Fruit fly (Drosophila melanogaster): ENCODE results near the gene puc.

puc gene

dm6 chr3R:8140628-8141372 lies 35.7 kb downstream of the puc start:
- TF ChIP-seq CG1620 (GFP tag; optimal IDR thresholded peaks at IDR 0.05), result no peak
- no peak for TF ChIP-seq CG33017 (tag; optimal IDR thresholded peaks at IDR 0.05)
- TF ChIP-seq Hr96 (GFP tag; optimal IDR thresholded peaks at IDR 0.05), result no peak
- no peak for TF ChIP-seq Mnt (GFP tag; optimal IDR thresholded peaks at IDR 0.05)
- TF ChIP-seq kay (GFP tag; ENCODE audit: borderline replicate concordance), result no peak

DNA sequence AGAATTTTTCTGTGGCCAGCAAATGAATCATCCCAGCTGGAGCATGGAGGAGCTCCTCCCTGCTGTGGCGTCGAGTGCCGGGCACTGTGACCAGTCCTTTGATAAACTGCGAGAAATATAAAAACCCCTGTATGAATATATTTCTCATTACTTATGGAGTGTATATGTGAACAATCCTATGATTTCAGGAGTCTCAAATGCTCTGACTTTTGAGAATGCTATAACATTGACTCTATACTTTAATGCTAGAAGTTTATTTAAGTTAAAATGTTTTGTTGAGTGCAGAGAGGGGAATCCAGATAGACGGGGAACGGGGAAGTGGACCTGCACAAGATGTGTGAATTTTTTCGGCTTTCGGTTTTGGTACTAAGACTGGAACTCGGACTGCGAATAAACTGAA lies 37.0 kb downstream of the puc start:
- TF ChIP-seq cic (GFP tag; optimal IDR thresholded peaks at IDR 0.05), result no peak
- TF ChIP-seq CG7045 (GFP tag; optimal IDR thresholded peaks at IDR 0.05), result no peak
- TF ChIP-seq bab1 (GFP tag; optimal IDR thresholded peaks at IDR 0.05), result no peak
- no peak for TF ChIP-seq Clk (GFP tag; optimal IDR thresholded peaks at IDR 0.05)
- no peak for TF ChIP-seq ovo (GFP tag; optimal IDR thresholded peaks at IDR 0.05)
- no peak for TF ChIP-seq Hr96 (GFP tag; optimal IDR thresholded peaks at IDR 0.05)
- no peak for TF ChIP-seq tj (GFP tag; optimal IDR thresholded peaks at IDR 0.05)
- TF ChIP-seq Mnt (GFP tag; optimal IDR thresholded peaks at IDR 0.05), result no peak
- TF ChIP-seq CG12768 (GFP tag; optimal IDR thresholded peaks at IDR 0.05), result no peak
- no peak for TF ChIP-seq toe (GFP tag; optimal IDR thresholded peaks at IDR 0.05)
- no peak for TF ChIP-seq Crg-1 (GFP tag; optimal IDR thresholded peaks at IDR 0.05)
- no peak for TF ChIP-seq CG1620 (GFP tag; optimal IDR thresholded peaks at IDR 0.05)
- TF ChIP-seq kay (GFP tag; ENCODE audit: borderline replicate concordance), result no peak
- TF ChIP-seq CG11617 (GFP tag; optimal IDR thresholded peaks at IDR 0.05), result no peak
- TF ChIP-seq CG14711 (tag; optimal IDR thresholded peaks at IDR 0.05), result no peak
- no peak for TF ChIP-seq pad (GFP tag; optimal IDR thresholded peaks at IDR 0.05)
- no peak for TF ChIP-seq CG33017 (tag; optimal IDR thresholded peaks at IDR 0.05)
- no peak for TF ChIP-seq CG5204 (GFP tag; optimal IDR thresholded peaks at IDR 0.05)
- TF ChIP-seq cnc (optimal IDR thresholded peaks at IDR 0.05), result no peak
- TF ChIP-seq CG7101 (tag; optimal IDR thresholded peaks at IDR 0.05), result no peak

dm6 chr3R:8145764-8146163 lies 40.6 kb downstream of the puc start:
- TF ChIP-seq cic (GFP tag; optimal IDR thresholded peaks at IDR 0.05), result no peak
- no peak for TF ChIP-seq pad (GFP tag; optimal IDR thresholded peaks at IDR 0.05)
- TF ChIP-seq toe (GFP tag; optimal IDR thresholded peaks at IDR 0.05), result no peak
- no peak for TF ChIP-seq ovo (GFP tag; optimal IDR thresholded peaks at IDR 0.05)
- no peak for TF ChIP-seq CG5204 (GFP tag; optimal IDR thresholded peaks at IDR 0.05)
- TF ChIP-seq CG7045 (GFP tag; optimal IDR thresholded peaks at IDR 0.05), result no peak
- TF ChIP-seq bab1 (GFP tag; optimal IDR thresholded peaks at IDR 0.05), result no peak
- no peak for TF ChIP-seq cnc (optimal IDR thresholded peaks at IDR 0.05)
- no peak for TF ChIP-seq tj (GFP tag; optimal IDR thresholded peaks at IDR 0.05)
- no peak for TF ChIP-seq CG33017 (tag; optimal IDR thresholded peaks at IDR 0.05)
- TF ChIP-seq CG7101 (tag; optimal IDR thresholded peaks at IDR 0.05), result no peak

- no peak for TF ChIP-seq tj (GFP tag; optimal IDR thresholded peaks at IDR 0.05)
- no peak for TF ChIP-seq kay (GFP tag; ENCODE audit: borderline replicate concordance)
- TF ChIP-seq toe (GFP tag; optimal IDR thresholded peaks at IDR 0.05), result no peak
- no peak for TF ChIP-seq CG7045 (GFP tag; optimal IDR thresholded peaks at IDR 0.05)
- TF ChIP-seq CG7101 (tag; optimal IDR thresholded peaks at IDR 0.05), result no peak
- TF ChIP-seq Mnt (GFP tag; optimal IDR thresholded peaks at IDR 0.05), result no peak
- no peak for TF ChIP-seq Clk (GFP tag; optimal IDR thresholded peaks at IDR 0.05)
- TF ChIP-seq CG11617 (GFP tag; optimal IDR thresholded peaks at IDR 0.05), result no peak
- no peak for TF ChIP-seq ovo (GFP tag; optimal IDR thresholded peaks at IDR 0.05)
- no peak for TF ChIP-seq cnc (optimal IDR thresholded peaks at IDR 0.05)
- TF ChIP-seq CG14711 (tag; optimal IDR thresholded peaks at IDR 0.05), result no peak
- no peak for TF ChIP-seq bab1 (GFP tag; optimal IDR thresholded peaks at IDR 0.05)
- TF ChIP-seq cic (GFP tag; optimal IDR thresholded peaks at IDR 0.05), result no peak
- no peak for TF ChIP-seq CG33017 (tag; optimal IDR thresholded peaks at IDR 0.05)
- no peak for TF ChIP-seq Hr96 (GFP tag; optimal IDR thresholded peaks at IDR 0.05)
- no peak for TF ChIP-seq CG5204 (GFP tag; optimal IDR thresholded peaks at IDR 0.05)
Observed at dm6 chr3R:8146892-8147384, 41.8 kb downstream of the puc start.

DNA sequence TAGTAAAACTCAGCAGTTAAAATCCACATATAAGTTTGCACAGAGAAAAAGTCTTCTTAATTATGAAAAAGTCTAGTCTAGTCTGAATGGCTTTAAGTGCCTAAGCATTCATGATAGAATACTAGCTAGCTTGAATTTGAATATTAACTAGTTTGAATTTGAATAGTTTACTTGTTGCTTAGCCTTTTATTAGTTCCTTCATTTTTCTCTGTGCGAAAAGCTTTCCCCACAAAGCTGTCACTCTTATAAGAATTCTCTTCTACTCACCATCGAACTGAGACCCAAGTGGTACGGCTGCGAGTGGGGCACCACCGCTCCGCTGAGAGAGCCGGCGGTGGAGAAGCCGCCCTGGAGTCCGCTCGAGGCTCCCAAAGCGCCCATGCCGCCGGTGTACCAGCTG lies 43.9 kb downstream of the puc start:
- TF ChIP-seq Clk (GFP tag; optimal IDR thresholded peaks at IDR 0.05) (no peak), CG7101 (tag; optimal IDR thresholded peaks at IDR 0.05) (no peak), kay (GFP tag; ENCODE audit: borderline replicate concordance) (no peak), CG5204 (GFP tag; optimal IDR thresholded peaks at IDR 0.05) (no peak), CG14711 (tag; optimal IDR thresholded peaks at IDR 0.05) (no peak), CG33017 (tag; optimal IDR thresholded peaks at IDR 0.05) (no peak), tj (GFP tag; optimal IDR thresholded peaks at IDR 0.05) (no peak), bab1 (GFP tag; optimal IDR thresholded peaks at IDR 0.05) (no peak), cic (GFP tag; optimal IDR thresholded peaks at IDR 0.05) (no peak), CG7045 (GFP tag; optimal IDR thresholded peaks at IDR 0.05) (no peak), pad (GFP tag; optimal IDR thresholded peaks at IDR 0.05) (no peak), toe (GFP tag; optimal IDR thresholded peaks at IDR 0.05) (no peak), Mnt (GFP tag; optimal IDR thresholded peaks at IDR 0.05) (no peak), ovo (GFP tag; optimal IDR thresholded peaks at IDR 0.05) (no peak)

DNA sequence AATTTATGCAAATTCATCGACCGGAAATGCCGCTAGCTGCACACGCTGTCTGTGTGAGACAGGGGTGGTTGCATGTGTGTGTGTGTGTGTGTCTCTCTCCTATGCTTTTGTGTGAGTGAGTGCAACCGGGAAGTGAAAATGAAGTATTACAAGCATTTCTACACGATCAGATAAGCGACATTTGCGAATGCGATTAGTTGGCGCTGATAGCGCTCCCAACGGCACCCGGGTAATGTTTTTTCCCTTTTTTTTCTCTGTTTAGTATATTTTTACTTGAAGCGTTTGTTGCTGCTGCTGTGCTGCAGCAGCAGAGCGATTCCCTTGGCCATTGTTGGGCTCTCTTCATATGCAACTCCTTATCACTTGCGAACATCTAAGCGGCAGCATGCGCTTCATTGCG lies 44.9 kb downstream of the puc start:
- TF ChIP-seq toe (GFP tag; optimal IDR thresholded peaks at IDR 0.05) (no peak), CG12768 (GFP tag; optimal IDR thresholded peaks at IDR 0.05) (no peak), cic (GFP tag; optimal IDR thresholded peaks at IDR 0.05) (no peak), kay (GFP tag; ENCODE audit: borderline replicate concordance) (no peak), CG14711 (tag; optimal IDR thresholded peaks at IDR 0.05) (no peak), CG1620 (GFP tag; optimal IDR thresholded peaks at IDR 0.05) (no peak)
